Fruit fly (Drosophila melanogaster) whole organism, adult: Measurements from ENCODE around the gene CG34002.

Source experiments
- CG11617 ChIP-seq: fragments of 200-800 bp; sonication (Bioruptor generic); optimal IDR thresholded peaks from 2 replicates; lab custom pipeline; 2017; ENCODE audit warnings: mild to moderate bottlenecking, missing biosample characterization, missing genetic modification reagents, missing genetic modification characterization
- CG12768 ChIP-seq: fragments of 200-800 bp; sonication (Bioruptor generic); optimal IDR thresholded peaks from 2 replicates; lab custom pipeline; 2017; ENCODE audit warnings: missing biosample characterization, missing genetic modification characterization, mild to moderate bottlenecking, moderate library complexity, missing genetic modification reagents
- CG14711 ChIP-seq: fragments of 200-800 bp; sonication (Bioruptor generic); optimal IDR thresholded peaks from 2 replicates; lab custom pipeline; 2018; ENCODE audit warnings: missing biosample characterization, mild to moderate bottlenecking, missing genetic modification characterization, moderate library complexity
- CG33017 ChIP-seq: fragments of 200-800 bp; sonication (Bioruptor generic); optimal IDR thresholded peaks from 2 replicates; lab custom pipeline; 2018; ENCODE audit warnings: missing biosample characterization, mild to moderate bottlenecking, missing genetic modification characterization, moderate library complexity
- CG7101 ChIP-seq: fragments of 200-800 bp; sonication (Bioruptor generic); optimal IDR thresholded peaks from 2 replicates; lab custom pipeline; 2018; ENCODE audit warnings: missing biosample characterization, mild to moderate bottlenecking, missing genetic modification characterization, moderate library complexity
- Clk ChIP-seq: fragments of 200-800 bp; sonication (Bioruptor generic); optimal IDR thresholded peaks from 2 replicates; lab custom pipeline; 2017; ENCODE audit warnings: missing biosample characterization, missing genetic modification characterization
- Crg-1 ChIP-seq: fragments of 200-800 bp; sonication (Bioruptor generic); optimal IDR thresholded peaks from 2 replicates; lab custom pipeline; 2016; ENCODE audit warnings: missing biosample characterization, missing genetic modification characterization
- Hr96 ChIP-seq: fragments of 200-800 bp; sonication (Bioruptor generic); optimal IDR thresholded peaks from 2 replicates; lab custom pipeline; 2016; ENCODE audit warnings: missing biosample characterization, missing genetic modification characterization
- Mnt ChIP-seq: fragments of 200-800 bp; sonication (Bioruptor generic); optimal IDR thresholded peaks from 2 replicates; lab custom pipeline; 2016; ENCODE audit warnings: missing biosample characterization, mild to moderate bottlenecking, missing genetic modification characterization
- bab1 ChIP-seq: fragments of 200-800 bp; sonication (Bioruptor generic); optimal IDR thresholded peaks from 3 replicates; lab custom pipeline; 2019; ENCODE audit warnings: missing biosample characterization, mild to moderate bottlenecking, missing genetic modification characterization, moderate library complexity
- cic ChIP-seq: fragments of 200-800 bp; sonication (Bioruptor generic); optimal IDR thresholded peaks from 2 replicates; lab custom pipeline; 2017; ENCODE audit warnings: missing biosample characterization, mild to moderate bottlenecking, missing genetic modification characterization, moderate library complexity
- kay ChIP-seq: fragments of 200-800 bp; sonication (Bioruptor generic); peaks from one replicate; lab custom pipeline; 2016; ENCODE audit warnings: missing biosample characterization, missing genetic modification characterization, borderline replicate concordance
- ovo ChIP-seq: fragments of 200-800 bp; sonication (Bioruptor generic); optimal IDR thresholded peaks from 2 replicates; lab custom pipeline; 2016; ENCODE audit warnings: missing biosample characterization, missing genetic modification characterization
- pad ChIP-seq: fragments of 200-800 bp; sonication (Bioruptor generic); optimal IDR thresholded peaks from 3 replicates; lab custom pipeline; 2017; ENCODE audit warnings: missing biosample characterization, missing genetic modification characterization, mild to moderate bottlenecking, moderate library complexity, missing genetic modification reagents
- tj ChIP-seq: fragments of 200-800 bp; sonication (Bioruptor generic); optimal IDR thresholded peaks from 3 replicates; lab custom pipeline; 2017; ENCODE audit warnings: missing biosample characterization, mild to moderate bottlenecking, missing genetic modification characterization, moderate library complexity
- toe ChIP-seq: fragments of 200-800 bp; sonication (Bioruptor generic); optimal IDR thresholded peaks from 2 replicates; lab custom pipeline; 2016; ENCODE audit warnings: missing biosample characterization, missing genetic modification characterization

CG34002 gene

DNA sequence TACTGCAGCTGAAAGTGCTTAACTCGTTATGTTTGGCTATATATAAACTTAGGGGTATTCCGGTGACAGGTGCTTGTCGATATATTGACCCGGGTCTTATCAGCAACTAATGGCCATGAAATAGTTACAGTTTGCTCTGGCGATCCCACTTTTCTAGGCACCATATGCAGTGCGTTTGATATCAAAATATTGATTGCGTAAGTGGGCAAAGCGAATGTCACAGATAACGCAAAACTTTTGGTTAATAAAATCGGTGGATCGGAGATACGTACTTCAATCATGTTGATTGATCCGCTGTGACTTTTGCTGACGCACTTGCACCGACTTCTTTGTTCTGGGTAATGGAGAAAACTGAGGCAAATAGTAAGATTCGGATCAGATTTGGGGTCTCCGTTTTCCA lies 46.3 kb downstream of the CG34002 start:
- TF ChIP-seq Mnt (GFP tag; lab: Kevin White, UChicago) = no peak
- peak; percentile 27 for TF ChIP-seq Crg-1 (GFP tag; lab: Kevin White, UChicago)

- TF ChIP-seq tj (GFP tag; lab: Kevin White, UChicago) (peak; percentile 95), Clk (GFP tag; lab: Kevin White, UChicago) (no peak), pad (GFP tag; lab: Kevin White, UChicago) (peak; percentile 13)
These were observed 47.5 kb downstream of the CG34002 start for dm6 chr3L:17905761-17906160.

- peak; percentile 68 for TF ChIP-seq cic (GFP tag; lab: Kevin White, UChicago)
- peak; percentile 16 for TF ChIP-seq CG33017 (tag; lab: Kevin White, UChicago)
- no peak for TF ChIP-seq bab1 (GFP tag; lab: Kevin White, UChicago)
- peak; percentile 16 for TF ChIP-seq CG12768
- TF ChIP-seq kay (GFP tag; lab: Kevin White, UChicago) = peak; percentile 69
- peak; percentile 42 for TF ChIP-seq Crg-1 (GFP tag; lab: Kevin White, UChicago)
- peak; percentile 67 for TF ChIP-seq Mnt (GFP tag; lab: Kevin White, UChicago)
- no peak for TF ChIP-seq Hr96
- TF ChIP-seq CG11617 = peak; percentile 40
- peak; percentile 42 for TF ChIP-seq CG14711
- peak; percentile 8 for TF ChIP-seq toe
- TF ChIP-seq tj (GFP tag; lab: Kevin White, UChicago) = peak; percentile 86
- no peak for TF ChIP-seq ovo (GFP tag; lab: Kevin White, UChicago)
- TF ChIP-seq CG7101 (tag; lab: Kevin White, UChicago) = peak; percentile 27
These were observed 49.4 kb downstream of the CG34002 start, which contains the start of the genes Prestin and Wdr92 for dm6 chr3L:17907609-17908160. Prestin (minus strand) TSS chr3L:17907812. Wdr92 (plus strand) TSS chr3L:17908143.
